Worm (Caenorhabditis elegans): ENCODE results near the gene fipr-13.

fipr-13 gene

ce11 chrV:10044735-10045134, 19.6 kb upstream of the fipr-13 start:
- TF ChIP-seq W03F9.2 (tag; optimal IDR thresholded peaks at IDR 0.05) (no peak), him-1 (tag; optimal IDR thresholded peaks at IDR 0.05) (no peak), dao-5 (tag; optimal IDR thresholded peaks at IDR 0.05) (no peak)

ce11 chrV:10046503-10046902, 17.8 kb upstream of the fipr-13 start:
- TF ChIP-seq dao-5 (tag; optimal IDR thresholded peaks at IDR 0.05): no peak
- no peak for TF ChIP-seq him-1 (tag; optimal IDR thresholded peaks at IDR 0.05)
- TF ChIP-seq W03F9.2 (tag; optimal IDR thresholded peaks at IDR 0.05): no peak

- TF ChIP-seq him-1 (tag; optimal IDR thresholded peaks at IDR 0.05) (no peak), dao-5 (tag; optimal IDR thresholded peaks at IDR 0.05) (no peak), W03F9.2 (tag; optimal IDR thresholded peaks at IDR 0.05) (no peak)
Measured at ce11 chrV:10047189-10047588, 17.1 kb upstream of the fipr-13 start.

ce11 chrV:10051855-10052254, 12.5 kb upstream of the fipr-13 start, which contains the start of gene str-118:
str-118 (plus strand) TSS chrV:10052155.
- TF ChIP-seq him-1 (tag; optimal IDR thresholded peaks at IDR 0.05) (no peak), W03F9.2 (tag; optimal IDR thresholded peaks at IDR 0.05) (no peak), dao-5 (tag; optimal IDR thresholded peaks at IDR 0.05) (no peak)

- TF ChIP-seq dao-5 (tag; optimal IDR thresholded peaks at IDR 0.05) (no peak), W03F9.2 (tag; optimal IDR thresholded peaks at IDR 0.05) (no peak), him-1 (tag; optimal IDR thresholded peaks at IDR 0.05) (no peak)
Measured at ce11 chrV:10054872-10055271, 9.4 kb upstream of the fipr-13 start, which contains the start of gene yif-1. yif-1 (minus strand) TSS chrV:10054913.

- TF ChIP-seq W03F9.2 (tag; optimal IDR thresholded peaks at IDR 0.05): no peak
- no peak for TF ChIP-seq him-1 (tag; optimal IDR thresholded peaks at IDR 0.05)
- TF ChIP-seq dao-5 (tag; optimal IDR thresholded peaks at IDR 0.05): no peak
Measured at ce11 chrV:10058748-10059147, 5.6 kb upstream of the fipr-13 start.

- no peak for TF ChIP-seq W03F9.2 (tag; optimal IDR thresholded peaks at IDR 0.05)
- TF ChIP-seq dao-5 (tag; optimal IDR thresholded peaks at IDR 0.05): no peak
- TF ChIP-seq him-1 (tag; optimal IDR thresholded peaks at IDR 0.05): no peak
Measured at ce11 chrV:10060039-10060438, 4.3 kb upstream of the fipr-13 start.

ce11 chrV:10065679-10066078, 1.4 kb downstream of the fipr-13 start:
- TF ChIP-seq dao-5 (tag; optimal IDR thresholded peaks at IDR 0.05) (no peak), him-1 (tag; optimal IDR thresholded peaks at IDR 0.05) (no peak), W03F9.2 (tag; optimal IDR thresholded peaks at IDR 0.05) (no peak)

ce11 chrV:10066769-10067168, 2.4 kb downstream of the fipr-13 start, which contains the start of gene npr-39:
npr-39 (plus strand) TSS chrV:10067069.
- TF ChIP-seq him-1 (tag; optimal IDR thresholded peaks at IDR 0.05) (no peak), W03F9.2 (tag; optimal IDR thresholded peaks at IDR 0.05) (no peak), dao-5 (tag; optimal IDR thresholded peaks at IDR 0.05) (no peak)

ce11 chrV:10070541-10070940, 6.2 kb downstream of the fipr-13 start, which contains the start of gene nhr-192:
nhr-192 (minus strand) TSS chrV:10070641.
- no peak for TF ChIP-seq dao-5 (tag; optimal IDR thresholded peaks at IDR 0.05)
- no peak for TF ChIP-seq W03F9.2 (tag; optimal IDR thresholded peaks at IDR 0.05)
- no peak for TF ChIP-seq him-1 (tag; optimal IDR thresholded peaks at IDR 0.05)

- TF ChIP-seq dao-5 (tag; optimal IDR thresholded peaks at IDR 0.05) (no peak), him-1 (tag; optimal IDR thresholded peaks at IDR 0.05) (no peak), W03F9.2 (tag; optimal IDR thresholded peaks at IDR 0.05) (no peak)
Measured at ce11 chrV:10072721-10073120, 8.4 kb downstream of the fipr-13 start.

- TF ChIP-seq him-1 (tag; optimal IDR thresholded peaks at IDR 0.05) (no peak), W03F9.2 (tag; optimal IDR thresholded peaks at IDR 0.05) (no peak), dao-5 (tag; optimal IDR thresholded peaks at IDR 0.05) (no peak)
Measured at ce11 chrV:10073793-10074192, 9.5 kb downstream of the fipr-13 start, which contains the start of gene F57A8.6. F57A8.6 (minus strand) TSS chrV:10073893.

- TF ChIP-seq dao-5 (tag; optimal IDR thresholded peaks at IDR 0.05) (no peak), him-1 (tag; optimal IDR thresholded peaks at IDR 0.05) (no peak), W03F9.2 (tag; optimal IDR thresholded peaks at IDR 0.05) (no peak)
Measured at ce11 chrV:10075441-10075840, 11.1 kb downstream of the fipr-13 start, which contains the start of gene F57A8.7. F57A8.7 (plus strand) TSS chrV:10075741.

- TF ChIP-seq dao-5 (tag; optimal IDR thresholded peaks at IDR 0.05): no peak
- TF ChIP-seq him-1 (tag; optimal IDR thresholded peaks at IDR 0.05): no peak
- no peak for TF ChIP-seq W03F9.2 (tag; optimal IDR thresholded peaks at IDR 0.05)
Measured at ce11 chrV:10078244-10078643, 13.9 kb downstream of the fipr-13 start, which contains the start of gene R04B5.1. R04B5.1 (minus strand) TSS chrV:10078344.

ce11 chrV:10080905-10081304, 16.6 kb downstream of the fipr-13 start:
- TF ChIP-seq him-1 (tag; optimal IDR thresholded peaks at IDR 0.05) (no peak), dao-5 (tag; optimal IDR thresholded peaks at IDR 0.05) (no peak), W03F9.2 (tag; optimal IDR thresholded peaks at IDR 0.05) (no peak)

Measured in whole organism, L4/young adult.